Worm (Caenorhabditis elegans) whole organism, midembryonic: ENCODE data around the gene rhy-1.

Experiments used
- T22C8.4 ChIP-seq: fragments of 200-800 bp; sonication (Bioruptor generic); IDR thresholded peaks from 2 replicates; pipeline ENCODE4 v1.3.6; 2022; ENCODE audit warnings: missing genetic modification characterization, missing compliant biosample characterization
- cog-1 ChIP-seq: sonication (generic microtip); optimal IDR thresholded peaks from 2 replicates; lab custom pipeline; 2016; ENCODE audit warnings: missing genetic modification characterization, missing compliant biosample characterization
- flt-1 ChIP-seq: fragments of 200-800 bp; sonication (Bioruptor generic); IDR thresholded peaks from 2 replicates; pipeline ENCODE4 v1.3.6; 2022; ENCODE audit warnings: missing genetic modification characterization, missing compliant biosample characterization
- klf-2 ChIP-seq: fragments of 200-800 bp; sonication (Bioruptor generic); conservative IDR thresholded peaks from 2 replicates; pipeline ENCODE4 v1.3.6; 2022; ENCODE audit warnings: missing genetic modification reagents, missing genetic modification characterization, missing compliant biosample characterization
- med-1 ChIP-seq: sonication (generic microtip); optimal IDR thresholded peaks from 2 replicates; lab custom pipeline; 2017; ENCODE audit warnings: missing genetic modification characterization, mild to moderate bottlenecking, missing compliant biosample characterization, antibody characterized with exemption, missing genetic modification reagents; ENCODE audit not compliant: insufficient read depth
- ref-1 ChIP-seq: fragments of 200-800 bp; sonication (Bioruptor generic); conservative IDR thresholded peaks from 2 replicates; pipeline ENCODE4 v1.3.6; 2022; ENCODE audit warnings: missing genetic modification reagents, missing genetic modification characterization, missing compliant biosample characterization
- tab-1 ChIP-seq: fragments of 200-800 bp; sonication (Bioruptor generic); IDR thresholded peaks from 2 replicates; pipeline ENCODE4 v1.3.6; 2022; ENCODE audit warnings: missing genetic modification characterization, missing compliant biosample characterization
- ztf-23 ChIP-seq: fragments of 200-800 bp; sonication (Bioruptor generic); IDR thresholded peaks from 2 replicates; pipeline ENCODE4 v1.3.6; 2022; ENCODE audit warnings: missing genetic modification reagents, missing genetic modification characterization, missing compliant biosample characterization
- ztf-29 ChIP-seq: fragments of 200-800 bp; sonication (Bioruptor generic); IDR thresholded peaks from 2 replicates; pipeline ENCODE4 v1.3.6; 2022; ENCODE audit warnings: missing genetic modification reagents, missing genetic modification characterization, missing compliant biosample characterization

Gene rhy-1

ce11 chrII:9139172-9139700 is 21.9 kb upstream of the rhy-1 start, which contains the start of gene Y9C2UA.1:
Gene Y9C2UA.1, plus strand, starts transcription at chrII:9139650.
- TF ChIP-seq med-1 (GFP tag; lab: Kevin White, UChicago) (no peak), cog-1 (no peak), ztf-23 (GFP tag; lab: Robert Waterston, UW) (no peak)

DNA sequence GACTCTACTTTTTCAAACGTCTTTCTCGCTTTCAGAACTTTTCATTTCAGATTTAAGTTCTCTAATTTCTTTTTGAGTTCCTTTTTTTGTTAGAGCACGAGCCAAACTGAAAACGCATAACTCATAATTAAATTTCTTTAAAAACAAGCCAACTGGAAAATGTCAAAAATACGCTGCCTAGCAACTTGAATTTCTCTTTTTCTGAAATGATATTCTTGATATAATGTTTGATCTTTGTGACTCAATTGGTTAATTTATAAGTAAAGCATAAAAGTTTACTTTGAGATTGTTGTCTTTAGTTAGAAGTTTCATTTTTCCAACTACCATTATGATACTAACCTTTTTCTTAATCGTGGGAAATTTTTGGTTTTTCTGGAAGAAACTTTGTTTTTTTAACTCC is 20.1 kb upstream of the rhy-1 start:
- TF ChIP-seq flt-1 (no peak), ref-1 (GFP tag; lab: Robert Waterston, UW) (no peak)

- TF ChIP-seq tab-1 (GFP tag; lab: Robert Waterston, UW) = no peak
- no peak for TF ChIP-seq ref-1 (GFP tag; lab: Robert Waterston, UW)
- no peak for TF ChIP-seq klf-2 (GFP tag; lab: Robert Waterston, UW)
- TF ChIP-seq T22C8.4 = no peak
- no peak for TF ChIP-seq flt-1
- no peak for TF ChIP-seq cog-1
- TF ChIP-seq med-1 (GFP tag; lab: Kevin White, UChicago) = no peak
- TF ChIP-seq ztf-29 = no peak
- no peak for TF ChIP-seq ztf-23 (GFP tag; lab: Robert Waterston, UW)
Observed at ce11 chrII:9143795-9144194, 17.4 kb upstream of the rhy-1 start.

DNA sequence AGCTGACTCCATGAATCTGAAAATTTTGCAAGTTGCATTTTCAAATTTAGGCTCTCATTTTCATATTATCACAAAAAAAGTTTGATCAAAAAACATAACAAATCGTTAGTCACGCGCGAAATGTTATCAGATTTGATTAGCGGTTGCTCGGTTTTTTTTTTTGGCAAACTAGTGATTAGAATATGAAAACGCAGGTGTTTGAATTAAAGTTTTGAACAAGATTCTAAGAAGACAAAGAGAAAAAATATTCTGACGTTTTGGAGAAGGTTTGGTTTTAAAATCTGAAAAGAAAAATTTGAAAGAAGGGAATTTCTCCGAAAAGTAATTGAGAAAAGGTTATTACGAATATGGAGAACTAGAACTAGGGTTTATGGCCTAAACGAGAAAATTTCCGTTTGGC is 16.8 kb upstream of the rhy-1 start:
- TF ChIP-seq med-1 (GFP tag; lab: Kevin White, UChicago) = no peak
- TF ChIP-seq ztf-29 = no peak
- TF ChIP-seq ref-1 (GFP tag; lab: Robert Waterston, UW) = no peak
- TF ChIP-seq T22C8.4 = no peak
- TF ChIP-seq ztf-23 (GFP tag; lab: Robert Waterston, UW) = no peak
- TF ChIP-seq cog-1 = no peak
- no peak for TF ChIP-seq flt-1
- TF ChIP-seq klf-2 (GFP tag; lab: Robert Waterston, UW) = no peak
- no peak for TF ChIP-seq tab-1 (GFP tag; lab: Robert Waterston, UW)

ce11 chrII:9145961-9146360 is 15.2 kb upstream of the rhy-1 start, which contains the start of gene W07A12.4:
Gene W07A12.4, plus strand, starts transcription at chrII:9146261.
- no peak for TF ChIP-seq ztf-23 (GFP tag; lab: Robert Waterston, UW)
- TF ChIP-seq cog-1 = no peak
- TF ChIP-seq ztf-29 = no peak
- TF ChIP-seq med-1 (GFP tag; lab: Kevin White, UChicago) = no peak
- TF ChIP-seq tab-1 (GFP tag; lab: Robert Waterston, UW) = no peak
- no peak for TF ChIP-seq klf-2 (GFP tag; lab: Robert Waterston, UW)
- no peak for TF ChIP-seq ref-1 (GFP tag; lab: Robert Waterston, UW)
- no peak for TF ChIP-seq flt-1
- no peak for TF ChIP-seq T22C8.4

ce11 chrII:9148079-9148478 is 13.1 kb upstream of the rhy-1 start:
- TF ChIP-seq flt-1 (no peak), med-1 (GFP tag; lab: Kevin White, UChicago) (no peak), ref-1 (GFP tag; lab: Robert Waterston, UW) (no peak), cog-1 (no peak), T22C8.4 (no peak), tab-1 (GFP tag; lab: Robert Waterston, UW) (no peak), klf-2 (GFP tag; lab: Robert Waterston, UW) (no peak), ztf-23 (GFP tag; lab: Robert Waterston, UW) (no peak), ztf-29 (no peak)

ce11 chrII:9152231-9152630 is 8.9 kb upstream of the rhy-1 start, which contains the start of gene col-78:
Gene col-78, plus strand, starts transcription at chrII:9152531.
- TF ChIP-seq flt-1 (no peak), med-1 (GFP tag; lab: Kevin White, UChicago) (no peak), ref-1 (GFP tag; lab: Robert Waterston, UW) (no peak), tab-1 (GFP tag; lab: Robert Waterston, UW) (no peak), ztf-23 (GFP tag; lab: Robert Waterston, UW) (no peak), cog-1 (no peak), T22C8.4 (no peak), klf-2 (GFP tag; lab: Robert Waterston, UW) (no peak), ztf-29 (no peak)

ce11 chrII:9154339-9154738 is 6.8 kb upstream of the rhy-1 start:
- no peak for TF ChIP-seq ref-1 (GFP tag; lab: Robert Waterston, UW)
- no peak for TF ChIP-seq med-1 (GFP tag; lab: Kevin White, UChicago)
- no peak for TF ChIP-seq ztf-23 (GFP tag; lab: Robert Waterston, UW)
- TF ChIP-seq flt-1 = no peak
- no peak for TF ChIP-seq tab-1 (GFP tag; lab: Robert Waterston, UW)
- no peak for TF ChIP-seq ztf-29
- no peak for TF ChIP-seq cog-1
- no peak for TF ChIP-seq klf-2 (GFP tag; lab: Robert Waterston, UW)
- TF ChIP-seq T22C8.4 = no peak

DNA sequence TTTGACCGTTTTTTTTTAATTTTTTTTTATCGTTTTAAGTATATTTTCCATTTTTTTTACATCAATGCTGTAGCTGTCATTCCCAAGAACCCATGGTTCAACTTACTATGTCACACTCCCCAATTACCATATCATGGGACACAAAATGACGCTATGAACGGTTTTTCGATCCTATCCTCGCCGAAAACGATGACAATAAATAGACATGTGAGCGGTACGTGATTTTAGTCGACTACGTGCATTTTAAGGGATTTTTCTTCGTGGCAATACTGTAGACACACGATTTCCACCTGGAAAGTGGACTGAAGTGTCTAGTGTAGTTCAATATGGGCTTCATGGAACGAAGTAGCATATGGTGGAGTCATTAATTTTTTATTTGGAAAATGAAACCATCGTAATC is 4.9 kb upstream of the rhy-1 start:
- TF ChIP-seq T22C8.4 = no peak
- no peak for TF ChIP-seq tab-1 (GFP tag; lab: Robert Waterston, UW)
- TF ChIP-seq flt-1 = no peak
- no peak for TF ChIP-seq cog-1
- no peak for TF ChIP-seq med-1 (GFP tag; lab: Kevin White, UChicago)
- no peak for TF ChIP-seq ztf-29
- TF ChIP-seq klf-2 (GFP tag; lab: Robert Waterston, UW) = no peak
- no peak for TF ChIP-seq ref-1 (GFP tag; lab: Robert Waterston, UW)
- TF ChIP-seq ztf-23 (GFP tag; lab: Robert Waterston, UW) = no peak

ce11 chrII:9157125-9157524 is 4.1 kb upstream of the rhy-1 start:
- TF ChIP-seq ref-1 (GFP tag; lab: Robert Waterston, UW) = no peak
- TF ChIP-seq ztf-29 = no peak
- no peak for TF ChIP-seq med-1 (GFP tag; lab: Kevin White, UChicago)
- no peak for TF ChIP-seq cog-1
- TF ChIP-seq flt-1 = no peak
- TF ChIP-seq ztf-23 (GFP tag; lab: Robert Waterston, UW) = no peak
- TF ChIP-seq T22C8.4 = no peak
- no peak for TF ChIP-seq tab-1 (GFP tag; lab: Robert Waterston, UW)
- no peak for TF ChIP-seq klf-2 (GFP tag; lab: Robert Waterston, UW)
